Fruit fly (Drosophila melanogaster): Measurements from ENCODE around the gene CG11327.

Gene CG11327

DNA sequence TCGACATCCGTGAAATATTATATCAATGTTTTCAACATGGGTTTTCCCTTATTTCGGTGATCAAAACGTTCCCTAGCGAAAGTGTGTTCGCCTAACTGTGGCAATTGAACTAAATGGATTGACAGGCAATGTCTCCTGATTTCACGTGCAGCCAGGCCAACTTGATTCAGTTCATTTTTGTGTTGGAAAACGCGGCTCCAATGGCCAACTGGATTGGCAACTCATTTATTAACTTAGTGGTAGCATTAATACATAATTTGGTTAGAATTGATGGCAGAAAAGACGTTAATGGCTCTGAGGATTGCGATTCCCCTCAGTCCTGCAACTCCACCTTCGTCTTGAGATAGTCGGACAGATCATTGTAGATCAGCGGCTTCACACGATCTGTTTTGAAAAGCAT, at the start of gene CG11327:
Gene CG11327, minus strand, starts transcription at position 101 of the 400 bp plus-strand sequence.
- TF ChIP-seq gl (tag; optimal IDR thresholded peaks at IDR 0.05) (no peak), Ets98B (GFP tag; IDR thresholded peaks at IDR 0.05) (no peak), CG32121 (GFP tag; IDR thresholded peaks at IDR 0.05) (no peak), CG12605 (GFP tag; IDR thresholded peaks at IDR 0.05) (no peak), D1 (tag; optimal IDR thresholded peaks at IDR 0.05) (no peak), CG4496 (GFP tag; IDR thresholded peaks at IDR 0.05) (no peak), CG8301 (tag; optimal IDR thresholded peaks at IDR 0.05) (no peak), Snoo (tag; optimal IDR thresholded peaks at IDR 0.05) (no peak), rn (GFP tag; IDR thresholded peaks at IDR 0.05) (no peak), CG15710 (tag; optimal IDR thresholded peaks at IDR 0.05) (no peak), CG9948 (tag; optimal IDR thresholded peaks at IDR 0.05) (no peak), CG34367 (tag; optimal IDR thresholded peaks at IDR 0.05) (no peak), CG10348 (GFP tag; IDR thresholded peaks at IDR 0.05) (no peak), CG14655 (GFP tag; optimal IDR thresholded peaks at IDR 0.05) (no peak), Pif1A (GFP tag; optimal IDR thresholded peaks at IDR 0.05) (no peak), CG8159 (tag; optimal IDR thresholded peaks at IDR 0.05) (no peak), Pif1B (GFP tag; optimal IDR thresholded peaks at IDR 0.05) (no peak), EcR (GFP tag; optimal IDR thresholded peaks at IDR 0.05) (no peak), fd96Ca (GFP tag; IDR thresholded peaks at IDR 0.05) (no peak)

DNA sequence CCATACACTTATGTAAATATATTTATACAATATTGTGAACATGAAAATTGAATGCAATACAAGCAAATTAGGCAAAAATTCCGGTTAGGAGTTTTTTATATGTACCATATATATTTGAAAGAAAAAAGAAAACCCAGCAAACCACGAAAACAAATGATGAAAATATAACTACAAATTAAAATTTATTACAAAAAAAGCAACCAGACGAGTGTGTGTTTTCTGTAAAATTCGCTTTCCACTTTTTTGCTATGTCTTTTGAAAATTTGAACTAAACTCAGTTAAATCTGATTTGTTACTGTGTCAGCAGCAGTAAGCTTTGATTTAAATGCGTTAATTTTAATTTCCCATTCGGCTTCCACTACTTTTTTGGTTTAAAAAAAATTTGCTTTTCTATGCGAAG, 46.1 kb upstream of the CG11327 start, which contains the start of gene TTLL3B:
Gene TTLL3B, plus strand, starts transcription at position 301 of the 400 bp plus-strand sequence.
- no peak for TF ChIP-seq fd96Ca (GFP tag; IDR thresholded peaks at IDR 0.05)
- no peak for TF ChIP-seq CG15710 (tag; optimal IDR thresholded peaks at IDR 0.05)
- TF ChIP-seq CG34367 (tag; optimal IDR thresholded peaks at IDR 0.05): no peak
- no peak for TF ChIP-seq CG12605 (GFP tag; IDR thresholded peaks at IDR 0.05)
- no peak for TF ChIP-seq CG32121 (GFP tag; IDR thresholded peaks at IDR 0.05)
- no peak for TF ChIP-seq gl (tag; optimal IDR thresholded peaks at IDR 0.05)
- no peak for TF ChIP-seq CG4496 (GFP tag; IDR thresholded peaks at IDR 0.05)
- no peak for TF ChIP-seq EcR (GFP tag; optimal IDR thresholded peaks at IDR 0.05)
- no peak for TF ChIP-seq D1 (tag; optimal IDR thresholded peaks at IDR 0.05)
- TF ChIP-seq CG8159 (tag; optimal IDR thresholded peaks at IDR 0.05): no peak
- TF ChIP-seq CG17806 (tag; optimal IDR thresholded peaks at IDR 0.05): no peak

DNA sequence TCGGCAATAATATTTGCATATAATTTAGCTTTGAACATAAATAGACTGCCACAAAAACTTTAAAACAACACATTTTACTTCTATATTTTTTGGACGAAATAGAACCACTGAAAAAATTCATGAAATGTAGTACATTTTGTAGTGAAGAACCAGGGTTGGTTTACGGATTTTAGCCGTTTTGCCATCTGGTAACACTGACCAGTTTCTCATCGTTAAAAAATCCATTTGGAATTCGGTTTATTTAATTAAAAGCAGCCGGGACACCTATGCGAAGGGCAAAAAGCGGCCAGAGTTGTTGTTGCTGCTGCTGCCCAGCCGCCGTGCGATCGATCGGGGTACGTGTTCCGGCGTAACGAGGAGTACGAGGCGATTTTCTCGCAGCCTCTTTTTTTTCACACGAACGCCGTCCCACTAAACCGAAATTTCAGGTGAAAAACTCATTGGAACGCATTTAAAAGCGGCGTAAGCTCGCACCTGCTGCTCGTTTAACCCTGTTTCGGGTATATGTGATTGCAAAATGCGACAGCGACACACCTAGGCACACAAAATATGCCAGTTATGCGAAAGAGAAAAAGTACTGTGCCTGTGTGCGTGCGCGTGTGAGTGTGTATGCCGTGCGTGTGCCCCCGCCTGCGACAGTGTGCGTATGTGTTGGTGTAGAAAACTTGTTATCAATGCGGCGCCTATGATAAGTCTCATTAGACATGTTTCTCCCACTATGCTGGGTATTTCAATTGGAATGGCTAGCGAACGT, 37.4 kb upstream of the CG11327 start, which contains the start of gene Liprin-alpha:
Gene Liprin-alpha, plus strand, starts transcription at position 154 of the 754 bp plus-strand sequence.
- TF ChIP-seq fd96Ca (GFP tag; IDR thresholded peaks at IDR 0.05) (peak; percentile 43; the same call in 1 of the 3 replicates), D1 (tag; optimal IDR thresholded peaks at IDR 0.05) (no peak), CG10348 (GFP tag; IDR thresholded peaks at IDR 0.05) (no peak)

DNA sequence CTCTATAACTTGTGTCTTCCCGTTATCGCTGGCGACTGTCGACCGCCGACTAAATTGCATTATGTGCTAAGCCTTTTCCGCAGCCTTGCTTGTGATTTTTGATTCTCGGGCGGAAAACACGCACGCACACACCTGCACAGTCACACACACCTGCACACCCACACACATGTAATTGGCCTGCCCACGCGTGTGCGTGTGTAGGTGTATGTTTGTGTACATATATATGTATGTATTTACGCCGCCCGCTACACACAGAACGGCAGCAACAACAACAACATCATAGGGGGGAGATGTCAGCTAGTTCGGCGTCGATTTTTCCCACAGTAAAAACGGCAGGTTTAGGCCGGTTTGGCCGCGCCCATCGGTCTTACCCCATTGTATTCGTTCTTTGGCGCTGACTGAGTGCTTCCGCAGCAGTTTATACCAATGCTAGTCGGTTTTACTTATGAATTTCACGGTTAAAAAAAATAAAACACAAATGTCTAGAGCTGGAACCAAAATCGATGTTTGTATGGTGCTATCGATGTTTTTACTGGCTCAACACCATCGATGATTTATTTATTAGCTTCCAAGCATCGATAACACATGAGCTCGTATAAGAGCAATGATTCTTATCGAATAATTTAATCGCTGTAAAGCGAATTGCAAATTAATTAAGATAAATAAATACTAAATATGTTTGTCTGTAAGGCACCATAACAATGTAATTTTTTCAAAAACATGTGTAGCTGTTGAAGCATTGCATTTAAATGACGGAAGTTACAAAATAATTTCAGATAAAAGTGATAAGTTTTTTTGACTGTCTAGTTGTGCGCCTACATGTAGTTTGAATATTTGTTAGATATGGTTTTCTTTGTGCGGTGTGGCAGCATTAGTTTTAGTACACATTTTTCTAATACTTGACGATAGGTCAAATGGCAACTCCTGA, 36.6 kb upstream of the CG11327 start, which contains the start of gene homer:
Gene homer, minus strand, starts transcription at position 538 of the 928 bp plus-strand sequence.
- no peak for TF ChIP-seq Pif1A (GFP tag; optimal IDR thresholded peaks at IDR 0.05)
- no peak for TF ChIP-seq CG10348 (GFP tag; IDR thresholded peaks at IDR 0.05)
- peak; percentile 10 for TF ChIP-seq CG15710 (tag; optimal IDR thresholded peaks at IDR 0.05)
- TF ChIP-seq CG34367 (tag; optimal IDR thresholded peaks at IDR 0.05): no peak
- peak; percentile 49; the same call in 1 of the 3 replicates for TF ChIP-seq CG4496 (GFP tag; IDR thresholded peaks at IDR 0.05)
- peak; percentile 9 for TF ChIP-seq EcR (GFP tag; optimal IDR thresholded peaks at IDR 0.05)
- peak; percentile 14; the same call in 1 of the 2 replicates for TF ChIP-seq CG32121 (GFP tag; IDR thresholded peaks at IDR 0.05)

DNA sequence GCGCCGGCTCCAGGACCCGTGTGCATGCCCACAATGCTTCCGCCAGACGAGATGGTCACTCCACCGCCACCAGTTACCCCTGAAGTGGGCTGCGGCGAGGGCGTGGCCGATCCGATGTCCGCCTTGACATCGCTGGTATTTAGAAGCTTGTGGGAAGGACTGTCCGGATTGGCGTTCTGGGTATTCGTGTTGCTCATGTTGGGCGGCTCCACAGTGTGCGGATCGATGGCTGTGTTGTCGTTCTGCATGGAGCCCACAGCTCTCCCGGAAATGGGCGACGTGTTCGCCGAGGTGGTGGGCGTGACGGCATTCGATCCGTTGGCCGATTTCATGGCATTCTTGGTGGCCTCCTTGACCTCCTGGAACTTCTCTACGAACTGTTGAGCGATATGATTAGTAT, 35.2 kb upstream of the CG11327 start:
- no peak for TF ChIP-seq CG9948 (tag; optimal IDR thresholded peaks at IDR 0.05)
- TF ChIP-seq CG14655 (GFP tag; optimal IDR thresholded peaks at IDR 0.05): no peak
- no peak for TF ChIP-seq CG10348 (GFP tag; IDR thresholded peaks at IDR 0.05)
- TF ChIP-seq Pif1A (GFP tag; optimal IDR thresholded peaks at IDR 0.05): no peak
- no peak for TF ChIP-seq CG8301 (tag; optimal IDR thresholded peaks at IDR 0.05)
- no peak for TF ChIP-seq CG4496 (GFP tag; IDR thresholded peaks at IDR 0.05)
- no peak for TF ChIP-seq CG15710 (tag; optimal IDR thresholded peaks at IDR 0.05)

DNA sequence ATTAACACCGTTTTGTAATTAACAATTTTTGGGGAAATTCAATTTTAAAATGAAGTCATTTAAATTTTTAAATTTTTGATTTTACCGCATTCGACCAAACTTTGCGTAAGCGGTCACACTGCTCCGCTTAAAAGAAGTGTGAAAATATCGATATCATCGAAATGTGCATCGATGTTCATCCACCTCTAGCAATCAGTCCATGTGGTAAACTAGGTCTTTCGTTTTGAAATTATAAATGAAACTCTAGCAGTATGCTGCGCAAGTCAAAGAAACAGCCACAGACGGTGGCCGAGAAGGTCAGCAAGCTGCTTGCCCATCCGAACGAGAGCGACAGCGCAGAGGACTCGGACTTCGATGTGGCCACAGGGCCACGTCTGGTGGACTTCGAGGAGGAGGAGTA, 30.9 kb upstream of the CG11327 start, which contains the start of gene Aatf:
Gene Aatf, plus strand, starts transcription at position 166 of the 400 bp plus-strand sequence.
- no peak for TF ChIP-seq rn (GFP tag; IDR thresholded peaks at IDR 0.05)
- TF ChIP-seq Ets98B (GFP tag; IDR thresholded peaks at IDR 0.05): 0 out of 2 replicates have a peak, but pooled peaks have one; percentile 6

DNA sequence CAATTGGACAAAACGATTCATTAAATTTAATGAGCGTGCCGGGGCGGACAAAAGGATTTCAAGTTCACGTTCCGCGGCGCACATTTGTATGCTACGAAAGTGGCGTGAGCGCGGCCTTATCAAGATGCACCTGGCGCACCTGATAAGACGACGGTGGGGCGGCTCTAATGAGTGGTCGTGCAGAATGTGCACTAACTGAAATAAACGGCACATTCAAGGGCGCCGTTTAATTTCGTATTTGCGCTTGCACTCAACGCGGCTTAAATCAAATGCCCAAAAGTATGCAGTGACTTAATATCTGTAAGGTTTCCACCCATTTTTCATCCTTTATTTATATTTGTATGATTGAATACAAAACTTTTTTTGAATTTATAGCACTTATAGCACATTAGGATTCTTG, 30.4 kb upstream of the CG11327 start:
- TF ChIP-seq CG32121 (GFP tag; IDR thresholded peaks at IDR 0.05) (no peak), CG17806 (tag; optimal IDR thresholded peaks at IDR 0.05) (no peak), CG15710 (tag; optimal IDR thresholded peaks at IDR 0.05) (no peak), Pif1A (GFP tag; optimal IDR thresholded peaks at IDR 0.05) (no peak), fd96Ca (GFP tag; IDR thresholded peaks at IDR 0.05) (no peak), CG14655 (GFP tag; optimal IDR thresholded peaks at IDR 0.05) (no peak), gl (tag; optimal IDR thresholded peaks at IDR 0.05) (no peak), CG12605 (GFP tag; IDR thresholded peaks at IDR 0.05) (no peak), CG9948 (tag; optimal IDR thresholded peaks at IDR 0.05) (no peak), CG13204 (GFP tag; optimal IDR thresholded peaks at IDR 0.05) (no peak), Snoo (tag; optimal IDR thresholded peaks at IDR 0.05) (no peak), CG10348 (GFP tag; IDR thresholded peaks at IDR 0.05) (no peak)
